Worm (Caenorhabditis elegans) whole organism, L3 larva: ENCODE data around the gene F01D4.5.

Experiments used
- R02D3.7 ChIP-seq: fragments of 150-350 bp; optimal IDR thresholded peaks from 2 replicates; lab custom pipeline; 2014; ENCODE audit warnings: missing biosample characterization, missing genetic modification characterization
- ama-1 ChIP-seq: fragments of 150-350 bp; optimal IDR thresholded peaks from 2 replicates; lab custom pipeline; 2018
- ceh-16 ChIP-seq: sonication (generic microtip); optimal IDR thresholded peaks from 2 replicates; lab custom pipeline; 2017; ENCODE audit warnings: missing biosample characterization, missing genetic modification characterization
- ceh-28 ChIP-seq: fragments of 150-350 bp; optimal IDR thresholded peaks from 2 replicates; lab custom pipeline; 2014; ENCODE audit warnings: missing biosample characterization, missing genetic modification reagents, missing genetic modification characterization
- ceh-82 ChIP-seq: fragments of 150-350 bp; optimal IDR thresholded peaks from 2 replicates; lab custom pipeline; 2014; ENCODE audit warnings: missing biosample characterization, missing genetic modification characterization
- ceh-9 ChIP-seq: sonication (generic microtip); optimal IDR thresholded peaks from 2 replicates; lab custom pipeline; 2018; ENCODE audit warnings: missing biosample characterization, missing genetic modification characterization
- daf-12 ChIP-seq: fragments of 150-350 bp; optimal IDR thresholded peaks from 2 replicates; lab custom pipeline; 2014; ENCODE audit warnings: missing biosample characterization, missing genetic modification reagents, missing genetic modification characterization
- egl-5 ChIP-seq: fragments of 150-350 bp; optimal IDR thresholded peaks from 2 replicates; lab custom pipeline; 2017; ENCODE audit warnings: missing biosample characterization, missing genetic modification reagents, missing genetic modification characterization, inconsistent platforms
- elt-1 ChIP-seq: fragments of 150-350 bp; optimal IDR thresholded peaks from 2 replicates; lab custom pipeline; 2014; ENCODE audit warnings: missing biosample characterization, missing genetic modification characterization
- elt-2 ChIP-seq: sonication (generic microtip); optimal IDR thresholded peaks from 2 replicates; lab custom pipeline; 2016; ENCODE audit warnings: missing genetic modification reagents, mild to moderate bottlenecking, missing genetic modification characterization, missing compliant biosample characterization
- elt-3 ChIP-seq, 3 experiments: fragments of 150-350 bp in 1 of 3; sonication (generic microtip) in 2 of 3; optimal IDR thresholded peaks; 2 replicates in 2 of 3; 4 replicates in 1 of 3; lab custom pipeline; 2014 to 2017; ENCODE audit warnings: missing biosample characterization in 3 of 3, missing genetic modification characterization in 3 of 3
- eor-1 ChIP-seq, 2 experiments: fragments of 150-350 bp; optimal IDR thresholded peaks; 2 replicates each; lab custom pipeline; 2014 to 2018; ENCODE audit warnings: missing biosample characterization in 2 of 2, missing genetic modification characterization in 2 of 2
- fkh-10 ChIP-seq: sonication (generic microtip); optimal IDR thresholded peaks from 2 replicates; lab custom pipeline; 2017; ENCODE audit warnings: missing biosample characterization, missing genetic modification reagents, missing genetic modification characterization
- fkh-2 ChIP-seq: fragments of 150-350 bp; optimal IDR thresholded peaks from 2 replicates; lab custom pipeline; 2014; ENCODE audit warnings: missing biosample characterization, missing genetic modification reagents, missing genetic modification characterization
- fos-1 ChIP-seq: fragments of 150-350 bp; optimal IDR thresholded peaks from 2 replicates; lab custom pipeline; 2014; ENCODE audit warnings: missing biosample characterization, missing genetic modification characterization
- hmg-11 ChIP-seq: sonication (generic microtip); optimal IDR thresholded peaks from 2 replicates; lab custom pipeline; 2016; ENCODE audit warnings: missing genetic modification characterization, missing compliant biosample characterization
- jun-1 ChIP-seq: fragments of 150-350 bp; optimal IDR thresholded peaks from 2 replicates; lab custom pipeline; 2014; ENCODE audit warnings: missing biosample characterization, missing genetic modification reagents, missing genetic modification characterization
- lin-15B ChIP-seq: fragments of 150-350 bp; optimal IDR thresholded peaks from 2 replicates; lab custom pipeline; 2014; ENCODE audit warnings: missing biosample characterization, missing genetic modification characterization
- lin-39 ChIP-seq: fragments of 150-350 bp; optimal IDR thresholded peaks from 2 replicates; lab custom pipeline; 2018; ENCODE audit warnings: missing biosample characterization, missing genetic modification reagents, missing genetic modification characterization
- lsy-12 ChIP-seq: sonication (generic microtip); optimal IDR thresholded peaks from 2 replicates; lab custom pipeline; 2016; ENCODE audit warnings: mild to moderate bottlenecking, missing genetic modification characterization, missing compliant biosample characterization
- mdl-1 ChIP-seq: fragments of 150-350 bp; optimal IDR thresholded peaks from 2 replicates; lab custom pipeline; 2014; ENCODE audit warnings: missing biosample characterization, missing genetic modification characterization
- mml-1 ChIP-seq: fragments of 150-350 bp; sonication (generic microtip); optimal IDR thresholded peaks from 3 replicates; lab custom pipeline; 2014; ENCODE audit warnings: missing biosample characterization, missing genetic modification characterization
- nfya-1 ChIP-seq: sonication (generic microtip); optimal IDR thresholded peaks from 2 replicates; lab custom pipeline; 2017; ENCODE audit warnings: missing genetic modification characterization, mild to moderate bottlenecking, missing compliant biosample characterization, antibody characterized with exemption, moderate library complexity; ENCODE audit not compliant: insufficient read depth
- nhr-11 ChIP-seq: fragments of 150-350 bp; optimal IDR thresholded peaks from 2 replicates; lab custom pipeline; 2014; ENCODE audit warnings: missing biosample characterization, missing genetic modification characterization
- nhr-12 ChIP-seq: fragments of 150-350 bp; optimal IDR thresholded peaks from 2 replicates; lab custom pipeline; 2014; ENCODE audit warnings: missing biosample characterization, missing genetic modification characterization
- nhr-23 ChIP-seq: fragments of 150-350 bp; optimal IDR thresholded peaks from 2 replicates; lab custom pipeline; 2014; ENCODE audit warnings: missing biosample characterization, missing genetic modification reagents, missing genetic modification characterization
- nhr-237 ChIP-seq: fragments of 150-350 bp; optimal IDR thresholded peaks from 2 replicates; lab custom pipeline; 2014; ENCODE audit warnings: missing biosample characterization, missing genetic modification characterization
- nhr-25 ChIP-seq: sonication (generic microtip); optimal IDR thresholded peaks from 2 replicates; lab custom pipeline; 2017; ENCODE audit warnings: missing biosample characterization, missing genetic modification characterization
- nhr-28 ChIP-seq: fragments of 150-350 bp; optimal IDR thresholded peaks from 2 replicates; lab custom pipeline; 2014; ENCODE audit warnings: missing biosample characterization, missing genetic modification characterization
- nhr-43 ChIP-seq: sonication (generic microtip); optimal IDR thresholded peaks from 2 replicates; lab custom pipeline; 2016; ENCODE audit warnings: mild to moderate bottlenecking, missing genetic modification characterization, missing compliant biosample characterization; ENCODE audit not compliant: poor library complexity, severe bottlenecking
- pha-4 ChIP-seq: fragments of 150-350 bp; optimal IDR thresholded peaks from 2 replicates; lab custom pipeline; 2014; ENCODE audit warnings: missing biosample characterization, missing genetic modification reagents, missing genetic modification characterization
- pqm-1 ChIP-seq: fragments of 150-350 bp; optimal IDR thresholded peaks from 2 replicates; lab custom pipeline; 2017; ENCODE audit warnings: missing biosample characterization, missing genetic modification characterization, inconsistent platforms
- sea-2 ChIP-seq: fragments of 150-350 bp; sonication (generic microtip); optimal IDR thresholded peaks from 4 replicates; lab custom pipeline; 2014; ENCODE audit warnings: missing biosample characterization, missing genetic modification reagents, missing genetic modification characterization
- skn-1 ChIP-seq: fragments of 150-350 bp; optimal IDR thresholded peaks from 2 replicates; lab custom pipeline; 2014; ENCODE audit warnings: missing biosample characterization, missing genetic modification characterization
- snpc-4 ChIP-seq: fragments of 150-350 bp; optimal IDR thresholded peaks from 2 replicates; lab custom pipeline; 2014; ENCODE audit warnings: missing biosample characterization, missing genetic modification characterization
- tbx-2 ChIP-seq: sonication (generic microtip); optimal IDR thresholded peaks from 2 replicates; lab custom pipeline; 2016; ENCODE audit warnings: mild to moderate bottlenecking, missing genetic modification characterization, missing compliant biosample characterization
- unc-39 ChIP-seq: sonication (generic microtip); optimal IDR thresholded peaks from 4 replicates; lab custom pipeline; 2017; ENCODE audit warnings: missing biosample characterization, missing genetic modification characterization
- unc-62 ChIP-seq: fragments of 150-350 bp; sonication (generic microtip); optimal IDR thresholded peaks from 4 replicates; lab custom pipeline; 2014; ENCODE audit warnings: missing biosample characterization, missing genetic modification reagents, missing genetic modification characterization

F01D4.5 gene

ce11 chrIV:10483607-10484117, at the start of gene F01D4.5, which contains the start of gene ced-5:
F01D4.5 (minus strand) TSS chrIV:10483657.
ced-5 (plus strand) TSS chrIV:10484110.
- TF ChIP-seq ama-1 (no peak), snpc-4 (peak; percentile 69), nhr-23 (tag; lab: Kevin White, UChicago) (peak; percentile 84), nhr-12 (tag; lab: Kevin White, UChicago) (no peak), hmg-11 (peak; percentile 45), elt-3 (tag; optimal IDR thresholded peaks at IDR 0.05; lab: Kevin White, UChicago) (no peak), fos-1 (tag; lab: Kevin White, UChicago) (no peak), ceh-82 (no peak), tbx-2 (tag; lab: Kevin White, UChicago) (peak; percentile 53), egl-5 (no peak), nhr-28 (tag; lab: Kevin White, UChicago) (no peak), mdl-1 (tag; lab: Kevin White, UChicago) (no peak), fkh-2 (tag; lab: Kevin White, UChicago) (no peak), lin-15B (tag; lab: Kevin White, UChicago) (peak; percentile 85), nfya-1 (peak; percentile 67), mml-1 (tag; lab: Kevin White, UChicago) (no peak), elt-1 (tag; lab: Kevin White, UChicago) (peak; percentile 33), R02D3.7 (tag; lab: Kevin White, UChicago) (peak; percentile 5), ceh-9 (tag; lab: Kevin White, UChicago) (no peak), jun-1 (tag; lab: Kevin White, UChicago) (peak; percentile 48), skn-1 (tag; lab: Kevin White, UChicago) (peak; percentile 17), nhr-43 (tag; lab: Kevin White, UChicago) (peak; percentile 94), unc-39 (no peak), daf-12 (tag; lab: Kevin White, UChicago) (no peak), pqm-1 (tag; lab: Kevin White, UChicago) (peak; percentile 69), pha-4 (tag; lab: Kevin White, UChicago) (peak; percentile 91), lsy-12 (peak; percentile 84), sea-2 (GFP tag; lab: Kevin White, UChicago) (no peak), nhr-25 (peak; percentile 42), ceh-16 (tag; lab: Kevin White, UChicago) (no peak), elt-2 (peak; percentile 53), eor-1 (tag; optimal IDR thresholded peaks at IDR 0.05; lab: Kevin White, UChicago) (peak in 1 of 2 experiments; percentile 76)

DNA sequence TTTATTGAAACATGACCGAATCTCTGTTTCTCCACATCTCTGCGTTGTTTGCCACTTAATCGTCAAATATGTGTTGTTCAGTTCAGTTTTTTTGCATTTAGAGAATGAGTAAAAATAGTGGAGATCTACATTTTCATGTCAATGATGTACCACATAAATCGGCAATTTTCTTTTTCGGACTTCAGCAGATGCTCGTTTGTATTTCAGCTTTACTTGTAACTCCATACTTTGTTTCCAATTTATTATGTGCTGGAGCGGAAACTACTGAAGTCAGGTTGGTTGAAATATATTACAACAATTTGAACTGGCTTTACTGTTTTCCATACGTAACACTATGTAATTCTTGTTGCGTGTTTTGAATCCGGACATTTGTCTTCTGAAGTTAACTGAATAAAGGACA, 47.2 kb upstream of the F01D4.5 start, which contains the start of gene T07G12.2:
Gene T07G12.2 (plus strand): TSS at position 62 of the 400 bp plus-strand sequence.
- no peak for TF ChIP-seq ceh-28 (tag; lab: Kevin White, UChicago)
- no peak for TF ChIP-seq fkh-2 (tag; lab: Kevin White, UChicago)
- TF ChIP-seq unc-62 (GFP tag; lab: Kevin White, UChicago): no peak
- no peak for TF ChIP-seq nhr-11 (tag; lab: Kevin White, UChicago)
- TF ChIP-seq fos-1 (tag; lab: Kevin White, UChicago): no peak
- no peak for TF ChIP-seq nfya-1
- TF ChIP-seq lin-39: no peak
- TF ChIP-seq nhr-43 (tag; lab: Kevin White, UChicago): no peak
- TF ChIP-seq elt-2: no peak
- no peak for TF ChIP-seq nhr-12 (tag; lab: Kevin White, UChicago)
- TF ChIP-seq eor-1 (tag; optimal IDR thresholded peaks at IDR 0.05; lab: Kevin White, UChicago): no peak

DNA sequence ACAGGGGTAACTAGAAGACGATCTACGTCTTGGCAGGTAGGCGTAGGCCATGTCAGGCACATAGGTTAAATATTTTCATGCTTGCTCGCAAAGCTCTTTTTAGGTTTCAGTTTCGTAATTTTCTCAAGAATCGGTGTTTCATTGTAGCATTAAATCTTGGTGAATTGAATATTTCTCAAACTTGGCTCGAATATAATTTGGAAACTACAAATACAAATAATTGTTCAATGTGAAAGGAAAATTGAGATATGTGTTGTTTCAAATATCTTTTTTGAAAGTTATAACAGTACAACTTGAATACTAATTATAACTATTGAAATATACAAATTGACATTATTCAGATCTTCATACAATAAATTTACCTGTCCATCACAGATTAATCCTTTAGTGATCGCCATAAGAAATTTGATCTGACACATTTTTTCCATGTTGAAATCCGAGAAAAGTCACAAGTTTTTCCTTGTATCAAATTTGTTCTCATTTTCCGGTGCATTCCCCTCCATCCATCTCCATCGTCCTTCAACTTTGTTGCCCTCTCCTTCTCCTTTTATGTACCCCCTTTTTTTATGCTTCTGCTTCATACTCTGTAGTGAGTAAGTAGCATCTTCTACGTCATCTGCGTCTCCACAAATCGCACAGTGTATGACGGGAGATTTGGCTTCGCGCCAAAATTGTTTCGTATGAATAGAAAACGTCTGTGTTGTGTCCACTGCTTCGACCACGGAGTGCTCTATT, 40.8 kb upstream of the F01D4.5 start, which contains the start of gene C02F4.5:
Gene C02F4.5 (minus strand): TSS at position 51 of the 735 bp plus-strand sequence.
- TF ChIP-seq nfya-1 (peak; percentile 32), fkh-10 (GFP tag; lab: Kevin White, UChicago) (peak; percentile 32), nhr-237 (no peak)
